Fruit fly (Drosophila melanogaster): ENCODE data around the gene GILT1.

The GILT1 gene

DNA sequence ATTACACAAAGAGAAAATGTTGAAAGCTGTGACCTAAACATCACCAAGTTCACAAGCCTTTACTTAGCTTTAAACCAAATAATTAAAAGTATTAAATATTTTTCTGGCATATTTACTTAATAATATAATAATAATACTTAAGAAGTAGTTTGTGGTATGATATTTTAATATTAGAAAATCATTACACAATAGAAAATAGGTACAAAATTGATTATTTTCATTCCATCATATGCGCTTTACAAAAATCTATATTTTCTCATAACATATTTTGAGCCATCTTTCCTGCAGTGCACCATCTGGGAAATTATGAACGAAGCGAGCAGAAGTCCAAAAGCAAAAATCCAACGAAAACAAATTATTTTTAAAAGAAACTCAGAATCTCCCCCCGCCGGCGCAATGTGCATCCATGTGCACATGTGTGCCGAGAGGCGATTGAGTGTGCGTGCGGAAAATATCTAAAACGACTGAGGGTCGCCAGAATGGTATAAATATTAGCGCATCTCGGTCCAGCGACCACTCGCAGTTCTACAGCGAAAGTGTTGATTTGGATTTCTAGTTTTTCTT, 23.9 kb upstream of the GILT1 start, which contains the start of gene Act87E (continued):
- TF ChIP-seq CG12104 (GFP tag; optimal IDR thresholded peaks at IDR 0.05) (peak; percentile 66), CG4424 (GFP tag; optimal IDR thresholded peaks at IDR 0.05) (peak; percentile 52), Drgx (GFP tag; IDR thresholded peaks at IDR 0.05) (peak; percentile 13; the same call in 1 of the 2 replicates), CG13296 (GFP tag; optimal IDR thresholded peaks at IDR 0.05) (peak; percentile 62), CG30403 (GFP tag; optimal IDR thresholded peaks at IDR 0.05) (peak; percentile 79), Spps (tag; optimal IDR thresholded peaks at IDR 0.05) (peak; percentile 41), CG4404 (GFP tag; IDR thresholded peaks at IDR 0.05) (peak; percentile 59), stwl (tag; optimal IDR thresholded peaks at IDR 0.05) (peak; percentile 3), dmrt11E (tag; optimal IDR thresholded peaks at IDR 0.05) (peak; percentile 84), hth (optimal IDR thresholded peaks at IDR 0.05) (no peak), CG15696 (tag; optimal IDR thresholded peaks at IDR 0.05) (peak; percentile 79), sug (tag; optimal IDR thresholded peaks at IDR 0.05) (peak; percentile 47), CG12236 (GFP tag; optimal IDR thresholded peaks at IDR 0.05) (no peak), vvl (GFP tag; IDR thresholded peaks at IDR 0.05) (0 out of 2 replicates have a peak, but pooled peaks have one; percentile 15), CG4707 (GFP tag; optimal IDR thresholded peaks at IDR 0.05) (no peak), Abd-B (GFP tag; optimal IDR thresholded peaks at IDR 0.05) (peak; percentile 55), Blimp-1 (GFP tag; optimal IDR thresholded peaks at IDR 0.05) (peak; percentile 73), Nf-YA (GFP tag; IDR thresholded peaks at IDR 0.05) (0 out of 2 replicates have a peak, but pooled peaks have one; percentile 5), CG33557 (GFP tag; optimal IDR thresholded peaks at IDR 0.05) (peak; percentile 69), CG14014 (GFP tag; IDR thresholded peaks at IDR 0.05) (0 out of 2 replicates have a peak, but pooled peaks have one; percentile 19), esg (GFP tag; conservative IDR thresholded peaks at IDR 0.05) (peak; percentile 41; the same call in 1 of the 2 replicates), CG30431 (GFP tag; optimal IDR thresholded peaks at IDR 0.05) (peak; percentile 44), gro (GFP tag; optimal IDR thresholded peaks at IDR 0.05) (no peak), lab (GFP tag; optimal IDR thresholded peaks at IDR 0.05) (peak; percentile 46), C15 (GFP tag; IDR thresholded peaks at IDR 0.05) (no peak), fd102C (GFP tag; optimal IDR thresholded peaks at IDR 0.05) (no peak), Asciz (GFP tag; optimal IDR thresholded peaks at IDR 0.05) (peak; percentile 60), ewg (GFP tag; optimal IDR thresholded peaks at IDR 0.05) (peak; percentile 53), cg (GFP tag; optimal IDR thresholded peaks at IDR 0.05) (peak; percentile 38), Hmr (GFP tag; optimal IDR thresholded peaks at IDR 0.05) (peak; percentile 18), CG8290 (GFP tag; optimal IDR thresholded peaks at IDR 0.05) (peak; percentile 35), CG8290 (tag; optimal IDR thresholded peaks at IDR 0.05) (no peak), dmrt99B (tag; optimal IDR thresholded peaks at IDR 0.05) (peak; percentile 78), btn (GFP tag; optimal IDR thresholded peaks at IDR 0.05) (no peak), twi (tag; optimal IDR thresholded peaks at IDR 0.05) (peak; percentile 98), CG10267 (tag; optimal IDR thresholded peaks at IDR 0.05) (peak; percentile 78), Trl (optimal IDR thresholded peaks at IDR 0.05) (no peak), Trl (GFP tag; optimal IDR thresholded peaks at IDR 0.05) (no peak), CG10147 (GFP tag; optimal IDR thresholded peaks at IDR 0.05) (peak; percentile 2), rib (GFP tag; IDR thresholded peaks at IDR 0.05) (no peak), Fer2 (tag; optimal IDR thresholded peaks at IDR 0.05) (peak; percentile 12), CG14710 (tag; optimal IDR thresholded peaks at IDR 0.05) (peak; percentile 84), CG1529 (GFP tag; optimal IDR thresholded peaks at IDR 0.05) (peak; percentile 42), Deaf1 (tag; optimal IDR thresholded peaks at IDR 0.05) (peak; percentile 27), CG2712 (tag; optimal IDR thresholded peaks at IDR 0.05) (peak; percentile 87), CG9215 (GFP tag; IDR thresholded peaks at IDR 0.05) (0 out of 2 replicates have a peak, but pooled peaks have one; percentile 38), TFAM (GFP tag; optimal IDR thresholded peaks at IDR 0.05) (no peak), CG7357 (GFP tag; IDR thresholded peaks at IDR 0.05) (peak; percentile 62; the same call in 2 of the 3 replicates), seq (GFP tag; IDR thresholded peaks at IDR 0.05) (no peak), E2f1 (GFP tag; IDR thresholded peaks at IDR 0.05) (peak; percentile 35; the same call in 1 of the 2 replicates)
